Worm (Caenorhabditis elegans) whole organism, young adult: Measurements from ENCODE around the gene Y60C6A.2.
"Not testable (repeated sequence)": the region's sequence is repeated elsewhere in the genome, so short reads cannot be mapped to it uniquely, and the experiment has no call there.

Source experiments
- ama-1 ChIP-seq, 3 experiments: fragments of 150-350 bp in 1 of 3; sonication (generic microtip) in 2 of 3; optimal IDR thresholded peaks; 2 replicates each; lab custom pipeline; 2014 to 2018; ENCODE audit warnings: missing biosample characterization in 2 of 3, missing genetic modification characterization in 2 of 3, missing genetic modification reagents in 2 of 3
- egrh-3 ChIP-seq: fragments of 200-800 bp; sonication (Bioruptor generic); IDR thresholded peaks from 2 replicates; pipeline ENCODE4 v1.3.6; 2022; ENCODE audit warnings: missing genetic modification reagents, missing genetic modification characterization, missing compliant biosample characterization
- nhr-90 ChIP-seq: sonication (generic microtip); optimal IDR thresholded peaks from 2 replicates; lab custom pipeline; 2016; ENCODE audit warnings: missing genotype, mild to moderate bottlenecking, missing genetic modification characterization, missing compliant biosample characterization
- snpc-1.1 ChIP-seq: sonication (generic microtip); optimal IDR thresholded peaks from 2 replicates; lab custom pipeline; 2017; ENCODE audit warnings: missing genetic modification characterization, mild to moderate bottlenecking, missing compliant biosample characterization, antibody characterized with exemption, moderate library complexity, missing genotype, missing genetic modification reagents; ENCODE audit not compliant: insufficient read depth

DNA sequence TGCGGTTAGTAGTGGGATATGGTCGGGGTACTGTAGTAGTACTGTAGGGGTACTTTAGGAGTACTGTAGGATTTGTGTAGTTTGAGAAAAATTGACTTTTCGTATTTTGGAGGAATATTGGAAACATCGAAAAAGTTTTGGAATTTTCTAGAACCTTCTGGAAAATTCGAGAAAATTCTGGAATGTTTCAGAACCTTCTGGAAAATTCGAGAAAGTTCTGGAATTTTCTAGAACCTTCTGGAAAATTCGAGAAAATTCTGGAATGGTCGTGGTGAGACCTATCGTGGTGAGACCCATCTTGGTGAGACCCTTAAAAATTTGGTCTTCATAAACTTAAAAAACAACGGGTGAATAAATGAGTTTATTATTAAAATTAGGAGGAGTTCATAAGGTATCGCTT is 17.7 kb downstream of the Y60C6A.2 start:
- not testable (repeated sequence) for TF ChIP-seq ama-1 (optimal IDR thresholded peaks at IDR 0.05; lab: Kevin White, UChicago); ama-1 (GFP tag; optimal IDR thresholded peaks at IDR 0.05; lab: Kevin White, UChicago); nhr-90 (tag; lab: Kevin White, UChicago); egrh-3 (GFP tag; lab: Robert Waterston, UW); snpc-1.1
